Fruit fly (Drosophila melanogaster) Kc167 (cell line): Measurements from ENCODE around the gene CG5181.

Experiments
- Sin3A ChIP-seq: fragments of >200 bp; optimal IDR thresholded peaks from 2 replicates; lab custom pipeline; 2018; ENCODE audit warnings: missing external identifiers
- ttk ChIP-seq: sonication (Bioruptor generic); optimal IDR thresholded peaks from 2 replicates; lab custom pipeline; 2017; ENCODE audit warnings: missing external identifiers

DNA sequence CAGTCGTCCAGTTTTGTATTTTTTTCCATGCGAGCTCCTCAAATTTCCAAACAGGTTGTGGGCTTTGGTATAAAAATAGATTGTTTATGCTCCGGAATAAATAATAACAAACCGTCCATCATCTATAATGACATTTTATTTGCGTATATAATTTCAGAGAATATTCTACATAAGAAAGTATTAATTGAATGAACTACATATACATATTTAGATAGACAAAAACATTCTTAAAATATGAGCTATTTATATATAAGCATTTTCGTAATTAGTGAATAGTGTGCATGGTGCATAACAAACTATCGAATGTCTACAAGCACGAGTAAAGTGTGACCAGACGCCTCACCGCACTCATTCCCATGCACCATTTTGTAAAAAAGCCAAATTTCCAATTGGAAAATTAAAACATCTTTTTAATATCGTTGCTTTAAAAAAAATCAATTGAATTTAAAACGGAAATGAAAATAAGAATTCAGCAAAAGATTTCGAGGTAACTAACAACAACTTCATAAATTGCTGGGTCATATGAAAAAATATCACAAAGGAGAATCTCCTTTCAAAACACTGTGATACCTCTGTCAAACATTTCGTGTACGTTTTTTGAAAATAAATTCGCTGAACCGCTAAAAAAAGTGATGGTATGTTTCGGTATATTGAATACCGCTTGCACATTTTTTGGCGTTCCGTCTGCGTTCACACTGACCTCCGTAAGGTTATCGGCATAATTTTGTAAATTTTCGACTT, 16.9 kb upstream of the CG5181 start, which contains the start of gene muc:
- TF ChIP-seq Sin3A (no peak), ttk (lab: Kevin White, UChicago) (no peak)
